Fruit fly (Drosophila melanogaster): ENCODE data around the gene CG1677.

Gene CG1677

DNA sequence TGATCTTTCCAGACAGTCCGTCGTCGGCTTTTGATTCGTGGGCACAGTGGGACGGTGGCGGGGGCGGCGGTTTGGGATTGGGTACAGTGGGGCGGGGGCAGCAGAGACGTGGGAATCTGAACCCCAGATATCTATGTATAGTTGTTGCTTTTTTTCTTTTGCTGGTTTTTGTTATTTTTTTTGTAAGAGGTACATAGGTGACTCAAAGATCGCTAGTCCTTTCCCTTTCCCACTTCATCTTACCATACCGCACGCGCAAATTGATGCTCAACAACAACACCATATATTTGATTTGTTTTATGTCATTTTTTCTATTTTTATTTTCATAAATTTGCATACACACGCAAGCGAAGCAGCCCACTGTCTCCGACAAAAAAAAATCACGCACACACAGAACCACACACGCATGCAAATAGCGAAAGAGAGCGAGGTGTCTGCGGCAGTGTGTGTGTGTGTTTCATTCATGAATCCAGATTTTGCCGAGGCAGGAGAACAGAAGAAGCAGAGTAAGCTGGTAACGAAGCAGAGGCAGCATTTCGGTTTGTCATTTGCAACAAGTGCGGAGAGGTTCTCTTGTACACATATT is 99.8 kb downstream of the CG1677 start (continued):
- peak; percentile 35 for TF ChIP-seq CG8290 (GFP tag; optimal IDR thresholded peaks at IDR 0.05)
- no peak for TF ChIP-seq CG8290 (tag; optimal IDR thresholded peaks at IDR 0.05)
- TF ChIP-seq Blimp-1 (GFP tag; optimal IDR thresholded peaks at IDR 0.05) = peak; percentile 54
- peak; percentile 53; the same call in 1 of the 3 replicates for TF ChIP-seq ase (GFP tag; IDR thresholded peaks at IDR 0.05)
- peak; percentile 43 for TF ChIP-seq CG9437 (GFP tag; optimal IDR thresholded peaks at IDR 0.05)
- 0 out of 3 replicates have a peak, but pooled peaks have one; percentile 41 for TF ChIP-seq Dbx (GFP tag; IDR thresholded peaks at IDR 0.05)
- TF ChIP-seq CG32772 (GFP tag; IDR thresholded peaks at IDR 0.05) = peak; percentile 25; the same call in 1 of the 2 replicates
- TF ChIP-seq crol (GFP tag; IDR thresholded peaks at IDR 0.05) = peak; percentile 83
- TF ChIP-seq CG15269 (tag; optimal IDR thresholded peaks at IDR 0.05) = peak; percentile 49
- TF ChIP-seq Trl (optimal IDR thresholded peaks at IDR 0.05) = no peak
- TF ChIP-seq Trl (GFP tag; optimal IDR thresholded peaks at IDR 0.05) = peak; percentile 10
- TF ChIP-seq CG17912 (GFP tag; optimal IDR thresholded peaks at IDR 0.05) = no peak
- peak; percentile 52 for TF ChIP-seq tin (GFP tag; optimal IDR thresholded peaks at IDR 0.05)
- no peak for TF ChIP-seq so (GFP tag; IDR thresholded peaks at IDR 0.05)
- TF ChIP-seq CG11085 (GFP tag; IDR thresholded peaks at IDR 0.05) = no peak
- TF ChIP-seq bsh (GFP tag; optimal IDR thresholded peaks at IDR 0.05) = peak; percentile 71 to 89
- no peak for TF ChIP-seq sima (GFP tag; optimal IDR thresholded peaks at IDR 0.05)
- peak; percentile 65 for TF ChIP-seq Ptx1 (GFP tag; IDR thresholded peaks at IDR 0.05)
- no peak for TF ChIP-seq pfk (GFP tag; optimal IDR thresholded peaks at IDR 0.05)
- no peak for TF ChIP-seq H15 (GFP tag; IDR thresholded peaks at IDR 0.05)
- peak; percentile 48 for TF ChIP-seq CG6813 (GFP tag; optimal IDR thresholded peaks at IDR 0.05)
- peak; percentile 13 for TF ChIP-seq Asciz (GFP tag; optimal IDR thresholded peaks at IDR 0.05)
- no peak for TF ChIP-seq CG8089 (GFP tag; optimal IDR thresholded peaks at IDR 0.05)
- peak; percentile 16 for TF ChIP-seq CG1647 (GFP tag; optimal IDR thresholded peaks at IDR 0.05)
- TF ChIP-seq CG42726 (GFP tag; IDR thresholded peaks at IDR 0.05; ENCODE audit: partially characterized antibody) = no peak
- TF ChIP-seq CG1603 (tag; optimal IDR thresholded peaks at IDR 0.05) = peak; percentile 24
- TF ChIP-seq tap (tag; optimal IDR thresholded peaks at IDR 0.05) = no peak
- 0 out of 2 replicates have a peak, but pooled peaks have one; percentile 12 for TF ChIP-seq CG31224 (GFP tag; IDR thresholded peaks at IDR 0.05)
- peak; percentile 69 for TF ChIP-seq dmrt99B (tag; optimal IDR thresholded peaks at IDR 0.05)
- peak; percentile 27 for TF ChIP-seq chn (GFP tag; optimal IDR thresholded peaks at IDR 0.05)
- no peak for TF ChIP-seq chm (GFP tag; IDR thresholded peaks at IDR 0.05)
- TF ChIP-seq bbx (GFP tag; IDR thresholded peaks at IDR 0.05; ENCODE audit: partially characterized antibody) = no peak
- no peak for TF ChIP-seq zfh2 (GFP tag; optimal IDR thresholded peaks at IDR 0.05)
- no peak for TF ChIP-seq Hr39 (optimal IDR thresholded peaks at IDR 0.05)
- no peak for TF ChIP-seq fru (optimal IDR thresholded peaks at IDR 0.05)
- TF ChIP-seq CG10147 (GFP tag; optimal IDR thresholded peaks at IDR 0.05) = peak; percentile 12
- TF ChIP-seq Hey (tag; optimal IDR thresholded peaks at IDR 0.05) = no peak
- TF ChIP-seq Antp (GFP tag; optimal IDR thresholded peaks at IDR 0.05) = peak; percentile 17
- no peak for TF ChIP-seq trh (GFP tag; optimal IDR thresholded peaks at IDR 0.05)
- peak; percentile 39 for TF ChIP-seq Fer3 (tag; optimal IDR thresholded peaks at IDR 0.05)
- no peak for TF ChIP-seq sim (GFP tag; IDR thresholded peaks at IDR 0.05)
- no peak for TF ChIP-seq insv (GFP tag; optimal IDR thresholded peaks at IDR 0.05)
- TF ChIP-seq CG13123 (GFP tag; optimal IDR thresholded peaks at IDR 0.05) = no peak
- peak; percentile 20 for TF ChIP-seq bab2 (GFP tag; optimal IDR thresholded peaks at IDR 0.05)
- no peak for TF ChIP-seq CG6272 (GFP tag; IDR thresholded peaks at IDR 0.05)
- no peak for TF ChIP-seq B-H2 (GFP tag; optimal IDR thresholded peaks at IDR 0.05)
- TF ChIP-seq esg (GFP tag; conservative IDR thresholded peaks at IDR 0.05) = peak; percentile 53; the same call in 1 of the 2 replicates
- TF ChIP-seq jigr1 (GFP tag; IDR thresholded peaks at IDR 0.05) = peak; percentile 50; the same call in 1 of the 3 replicates
- TF ChIP-seq tx (GFP tag; optimal IDR thresholded peaks at IDR 0.05) = no peak
- TF ChIP-seq CG7963 (GFP tag; IDR thresholded peaks at IDR 0.05; ENCODE audit: partially characterized antibody) = no peak
- no peak for TF ChIP-seq salm (tag; optimal IDR thresholded peaks at IDR 0.05)
- TF ChIP-seq h (optimal IDR thresholded peaks at IDR 0.05) = no peak

All from whole organism, embryonic.